Fruit fly (Drosophila melanogaster) whole organism, embryonic: Measurements from ENCODE around the gene Art1.
A peak's percentile ranks its signal among the peaks of the same experiment; 100 is the strongest.

Source experiments
- Abd-B ChIP-seq: fragments of 200-800 bp; sonication (Bioruptor generic); optimal IDR thresholded peaks from 2 replicates; lab custom pipeline; 2018; ENCODE audit warnings: missing biosample characterization, mild to moderate bottlenecking, missing genetic modification characterization, moderate library complexity
- Atf6 ChIP-seq: fragments of 200-800 bp; sonication (Bioruptor generic); IDR thresholded peaks from 2 replicates; pipeline ENCODE4 v1.3.6; 2022; ENCODE audit warnings: missing biosample characterization, missing genetic modification characterization
- Blimp-1 ChIP-seq: fragments of 200-800 bp; sonication (Bioruptor generic); optimal IDR thresholded peaks from 3 replicates; lab custom pipeline; 2018; ENCODE audit warnings: missing biosample characterization, missing genetic modification characterization, mild to moderate bottlenecking, moderate library complexity, missing genetic modification reagents
- CG11456 ChIP-seq: fragments of 200-800 bp; sonication (Bioruptor generic); IDR thresholded peaks from 3 replicates; pipeline ENCODE4 v1.3.6; 2022; ENCODE audit warnings: missing biosample characterization, missing genetic modification characterization
- CG11560 ChIP-seq: fragments of 200-800 bp; sonication (Bioruptor generic); IDR thresholded peaks from 3 replicates; pipeline ENCODE4 v1.3.6; 2022; ENCODE audit warnings: missing biosample characterization, missing genetic modification characterization
- CG11695 ChIP-seq: fragments of 200-800 bp; sonication (Bioruptor generic); IDR thresholded peaks from 3 replicates; pipeline ENCODE4 v1.3.6; 2022; ENCODE audit warnings: missing biosample characterization, missing genetic modification characterization
- CG18262 ChIP-seq: fragments of 200-800 bp; optimal IDR thresholded peaks from 3 replicates; lab custom pipeline; 2019; ENCODE audit warnings: missing biosample characterization, mild to moderate bottlenecking, missing genetic modification characterization, moderate library complexity
- CG34422 ChIP-seq: fragments of 200-800 bp; sonication (Bioruptor generic); IDR thresholded peaks from 3 replicates; pipeline ENCODE4 v1.3.6; 2022; ENCODE audit warnings: missing biosample characterization, missing genetic modification characterization
- CG43689 ChIP-seq: fragments of 200-800 bp; sonication (Bioruptor generic); IDR thresholded peaks from 2 replicates; pipeline ENCODE4 v1.3.6; 2022; ENCODE audit warnings: missing biosample characterization, missing genetic modification characterization
- CG4424 ChIP-seq: fragments of 200-800 bp; sonication (Bioruptor generic); optimal IDR thresholded peaks from 3 replicates; lab custom pipeline; 2016; ENCODE audit warnings: missing biosample characterization, missing genetic modification characterization
- CG4820 ChIP-seq: fragments of 200-800 bp; sonication (Bioruptor generic); optimal IDR thresholded peaks from 3 replicates; lab custom pipeline; 2016; ENCODE audit warnings: missing biosample characterization, missing genetic modification characterization
- CG6689 ChIP-seq: fragments of 200-800 bp; sonication (Bioruptor generic); IDR thresholded peaks from 2 replicates; pipeline ENCODE4 v1.3.6; 2022; ENCODE audit warnings: missing biosample characterization, missing genetic modification characterization
- D19B ChIP-seq: fragments of 200-800 bp; sonication (Bioruptor generic); optimal IDR thresholded peaks from 2 replicates; lab custom pipeline; 2017; ENCODE audit warnings: missing biosample characterization, mild to moderate bottlenecking, missing genetic modification characterization
- Doc3 ChIP-seq: fragments of 200-800 bp; sonication (Bioruptor generic); IDR thresholded peaks from 3 replicates; pipeline ENCODE4 v1.3.6; 2022; ENCODE audit warnings: missing biosample characterization, missing genetic modification characterization; ENCODE audit not compliant: partially characterized antibody
- Drgx ChIP-seq: fragments of 200-800 bp; sonication (Bioruptor generic); IDR thresholded peaks from 2 replicates; pipeline ENCODE4 v1.3.6; 2022; ENCODE audit warnings: missing biosample characterization, missing genetic modification characterization
- Fer1 ChIP-seq: fragments of 200-800 bp; sonication (Bioruptor generic); optimal IDR thresholded peaks from 2 replicates; lab custom pipeline; 2017; ENCODE audit warnings: missing biosample characterization, mild to moderate bottlenecking, missing genetic modification characterization
- Gsc ChIP-seq: fragments of 200-800 bp; sonication (Bioruptor generic); IDR thresholded peaks from 2 replicates; pipeline ENCODE4 v1.3.6; 2022; ENCODE audit warnings: missing biosample characterization, missing genetic modification characterization
- Lhr ChIP-seq: fragments of 200-800 bp; sonication (Bioruptor generic); optimal IDR thresholded peaks from 3 replicates; lab custom pipeline; 2017; ENCODE audit warnings: mild to moderate bottlenecking, missing biosample characterization, missing genetic modification reagents, missing genetic modification characterization
- Poxn ChIP-seq: fragments of 200-800 bp; sonication (Bioruptor generic); IDR thresholded peaks from 2 replicates; pipeline ENCODE4 v1.3.6; 2022; ENCODE audit warnings: missing biosample characterization, missing genetic modification characterization
- ase ChIP-seq: fragments of 200-800 bp; sonication (Bioruptor generic); IDR thresholded peaks from 3 replicates; pipeline ENCODE4 v1.3.6; 2022; ENCODE audit warnings: missing biosample characterization, missing genetic modification characterization
- bsh ChIP-seq, 2 experiments: fragments of 200-800 bp; sonication (Bioruptor generic); optimal IDR thresholded peaks; 2 replicates each; lab custom pipeline; 2017 to 2018; ENCODE audit warnings: mild to moderate bottlenecking in 2 of 2, missing biosample characterization in 2 of 2, missing genetic modification characterization in 2 of 2, moderate library complexity in 1 of 2
- chm ChIP-seq: fragments of 200-800 bp; sonication (Bioruptor generic); IDR thresholded peaks from 2 replicates; pipeline ENCODE4 v1.3.6; 2022; ENCODE audit warnings: missing biosample characterization, missing genetic modification characterization
- crc ChIP-seq: fragments of 200-800 bp; sonication (Bioruptor generic); optimal IDR thresholded peaks from 2 replicates; lab custom pipeline; 2016; ENCODE audit warnings: missing biosample characterization, missing genetic modification characterization
- ems ChIP-seq: fragments of 200-800 bp; sonication (Bioruptor generic); optimal IDR thresholded peaks from 3 replicates; lab custom pipeline; 2016; ENCODE audit warnings: missing biosample characterization, missing genetic modification characterization
- fd96Cb ChIP-seq: fragments of 200-800 bp; sonication (Bioruptor generic); optimal IDR thresholded peaks from 2 replicates; lab custom pipeline; 2018; ENCODE audit warnings: missing biosample characterization, mild to moderate bottlenecking, missing genetic modification characterization, moderate library complexity
- ftz-f1 ChIP-seq: fragments of 200-800 bp; sonication (Bioruptor generic); optimal IDR thresholded peaks from 2 replicates; lab custom pipeline; 2016; ENCODE audit warnings: missing biosample characterization, missing genetic modification characterization
- fu2 ChIP-seq: fragments of 200-800 bp; sonication (Bioruptor generic); optimal IDR thresholded peaks from 2 replicates; lab custom pipeline; 2016; ENCODE audit warnings: missing biosample characterization, missing genetic modification characterization
- gro ChIP-seq: fragments of 200-800 bp; sonication (Bioruptor generic); optimal IDR thresholded peaks from 2 replicates; lab custom pipeline; 2016; ENCODE audit warnings: missing biosample characterization, missing genetic modification characterization
- knrl ChIP-seq: fragments of 200-800 bp; sonication (Bioruptor generic); IDR thresholded peaks from 3 replicates; pipeline ENCODE4 v1.3.6; 2022; ENCODE audit warnings: missing biosample characterization, missing genetic modification characterization; ENCODE audit not compliant: partially characterized antibody
- nmo ChIP-seq: fragments of 200-800 bp; sonication (Bioruptor generic); optimal IDR thresholded peaks from 2 replicates; lab custom pipeline; 2018; ENCODE audit warnings: missing biosample characterization, mild to moderate bottlenecking, missing genetic modification characterization, moderate library complexity
- nom ChIP-seq: fragments of 200-800 bp; sonication (Bioruptor generic); optimal IDR thresholded peaks from 2 replicates; lab custom pipeline; 2017; ENCODE audit warnings: missing biosample characterization, missing genetic modification characterization, mild to moderate bottlenecking, moderate library complexity, missing genetic modification reagents
- oc ChIP-seq: fragments of 200-800 bp; sonication (Bioruptor generic); optimal IDR thresholded peaks from 2 replicates; lab custom pipeline; 2018; ENCODE audit warnings: missing biosample characterization, mild to moderate bottlenecking, missing genetic modification characterization, moderate library complexity
- p53 ChIP-seq: fragments of 200-800 bp; sonication (Bioruptor generic); optimal IDR thresholded peaks from 2 replicates; lab custom pipeline; 2016; ENCODE audit warnings: missing biosample characterization, missing genetic modification characterization
- phol ChIP-seq: fragments of 200-800 bp; sonication (Bioruptor generic); optimal IDR thresholded peaks from 3 replicates; lab custom pipeline; 2018; ENCODE audit warnings: missing biosample characterization, mild to moderate bottlenecking, missing genetic modification characterization, moderate library complexity
- prd ChIP-seq, 3 experiments: fragments of >200 bp in 2 of 3; fragments of 200-800 bp in 1 of 3; sonication (Bioruptor generic) in 1 of 3; optimal IDR thresholded peaks in 2 of 3; IDR thresholded peaks in 1 of 3; 2 replicates in 2 of 3; 3 replicates in 1 of 3; pipeline versions ENCODE4 v1.3.6 to Lab custom; 2017 to 2022; ENCODE audit warnings: missing biosample characterization in 1 of 3, missing genetic modification characterization in 1 of 3
- sens ChIP-seq: fragments of 200-800 bp; sonication (Bioruptor generic); peaks from one replicate; lab custom pipeline; 2016; ENCODE audit warnings: missing biosample characterization, missing genetic modification characterization
- sim ChIP-seq: fragments of 200-800 bp; sonication (Bioruptor generic); IDR thresholded peaks from 2 replicates; pipeline ENCODE4 v1.3.6; 2022; ENCODE audit warnings: missing biosample characterization, missing genetic modification characterization
- sisA ChIP-seq: fragments of 200-800 bp; sonication (Bioruptor generic); IDR thresholded peaks from 2 replicates; pipeline ENCODE4 v1.3.6; 2022; ENCODE audit warnings: missing biosample characterization, missing genetic modification characterization
- stc ChIP-seq: fragments of 200-800 bp; sonication (Bioruptor generic); IDR thresholded peaks from 2 replicates; pipeline ENCODE4 v1.3.6; 2022; ENCODE audit warnings: missing biosample characterization, missing genetic modification characterization
- tll ChIP-seq, 2 experiments: fragments of 200-800 bp in 1 of 2; fragments of >200 bp in 1 of 2; sonication (Bioruptor generic) in 1 of 2; optimal IDR thresholded peaks; 2 replicates each; lab custom pipeline; 2017 to 2019; ENCODE audit warnings: missing biosample characterization in 2 of 2, missing genetic modification characterization in 2 of 2, mild to moderate bottlenecking in 1 of 2, moderate library complexity in 1 of 2
- tup ChIP-seq: fragments of 200-800 bp; sonication (Bioruptor generic); optimal IDR thresholded peaks from 2 replicates; lab custom pipeline; 2016; ENCODE audit warnings: missing biosample characterization, mild to moderate bottlenecking, missing genetic modification characterization, moderate library complexity
- vnd ChIP-seq: fragments of 200-800 bp; sonication (Bioruptor generic); IDR thresholded peaks from 3 replicates; pipeline ENCODE4 v1.3.6; 2022; ENCODE audit warnings: missing biosample characterization, missing genetic modification characterization; ENCODE audit not compliant: partially characterized antibody

Gene Art1

dm6 chr3R:10832526-10833165 lies 44.6 kb upstream of the Art1 start (continued):
- TF ChIP-seq sisA: peak; percentile 56
- TF ChIP-seq Gsc (GFP tag; lab: Robert Waterston, UW): peak; percentile 9; the same call in 1 of the 2 replicates
- TF ChIP-seq CG43689 (GFP tag; lab: Robert Waterston, UW): no peak
- TF ChIP-seq prd (optimal IDR thresholded peaks at IDR 0.05; lab: Kevin White, UChicago): no peak
- peak; percentile 47; the same call in 2 of the 3 replicates for TF ChIP-seq prd (GFP tag; IDR thresholded peaks at IDR 0.05; lab: Robert Waterston, UW)
- no peak for TF ChIP-seq gro (GFP tag; lab: Kevin White, UChicago)
- TF ChIP-seq tup (GFP tag; lab: Kevin White, UChicago): no peak
- TF ChIP-seq tll (GFP tag; optimal IDR thresholded peaks at IDR 0.05; lab: Kevin White, UChicago): no peak
- TF ChIP-seq oc (tag; lab: Kevin White, UChicago): no peak
- peak; percentile 45 for TF ChIP-seq sens
- no peak for TF ChIP-seq D19B (GFP tag; lab: Kevin White, UChicago)
- no peak for TF ChIP-seq CG11695
- TF ChIP-seq ftz-f1: no peak
- peak; percentile 96 for TF ChIP-seq Drgx (GFP tag; lab: Robert Waterston, UW)
- TF ChIP-seq ase (GFP tag; lab: Robert Waterston, UW): 0 out of 3 replicates have a peak, but pooled peaks have one; percentile 17
- peak; percentile 27 for TF ChIP-seq fd96Cb
- no peak for TF ChIP-seq Doc3 (GFP tag; lab: Robert Waterston, UW)
- TF ChIP-seq nom: peak; percentile 79
- TF ChIP-seq vnd (GFP tag; lab: Robert Waterston, UW): no peak
- no peak for TF ChIP-seq Poxn
- no peak for TF ChIP-seq stc (GFP tag; lab: Robert Waterston, UW)
- peak; percentile 38; the same call in 1 of the 2 replicates for TF ChIP-seq sim (GFP tag; lab: Robert Waterston, UW)
- TF ChIP-seq Atf6 (GFP tag; lab: Robert Waterston, UW): no peak
- 0 out of 3 replicates have a peak, but pooled peaks have one; percentile 16 for TF ChIP-seq CG34422
- no peak for TF ChIP-seq ems (GFP tag; lab: Kevin White, UChicago)
- TF ChIP-seq CG4424: peak; percentile 32
- TF ChIP-seq CG4820 (GFP tag; lab: Kevin White, UChicago): peak; percentile 27
- TF ChIP-seq p53 (GFP tag; lab: Kevin White, UChicago): no peak
- peak; percentile 11 for TF ChIP-seq CG18262 (tag; lab: Kevin White, UChicago)
- peak; percentile 35 for TF ChIP-seq phol (tag; lab: Kevin White, UChicago)
- no peak for TF ChIP-seq Lhr
- peak; percentile 32; the same call in 1 of the 2 replicates for TF ChIP-seq CG6689 (GFP tag; lab: Robert Waterston, UW)
- TF ChIP-seq crc: no peak
- TF ChIP-seq nmo (GFP tag; lab: Kevin White, UChicago): peak; percentile 7
- peak; percentile 17 for TF ChIP-seq Blimp-1 (GFP tag; lab: Kevin White, UChicago)
- TF ChIP-seq chm (GFP tag; lab: Robert Waterston, UW): no peak
- TF ChIP-seq Abd-B (GFP tag; lab: Kevin White, UChicago): peak; percentile 8
- TF ChIP-seq fu2: no peak
- TF ChIP-seq CG11456 (GFP tag; lab: Robert Waterston, UW): no peak
- TF ChIP-seq Fer1 (GFP tag; lab: Kevin White, UChicago): no peak
- TF ChIP-seq CG11560 (tag; lab: Robert Waterston, UW): no peak
- TF ChIP-seq, all 482 proteins: peak for 36

dm6 chr3R:10829746-10830145 lies 41.7 kb upstream of the Art1 start:
- TF ChIP-seq nom (peak; percentile 11), knrl (GFP tag; lab: Robert Waterston, UW) (no peak), bsh (GFP tag; optimal IDR thresholded peaks at IDR 0.05; lab: Kevin White, UChicago) (peak in 1 of 2 experiments; percentile 40)
